Fruit fly (Drosophila melanogaster): Measurements from ENCODE around the gene egh.

The egh gene

DNA sequence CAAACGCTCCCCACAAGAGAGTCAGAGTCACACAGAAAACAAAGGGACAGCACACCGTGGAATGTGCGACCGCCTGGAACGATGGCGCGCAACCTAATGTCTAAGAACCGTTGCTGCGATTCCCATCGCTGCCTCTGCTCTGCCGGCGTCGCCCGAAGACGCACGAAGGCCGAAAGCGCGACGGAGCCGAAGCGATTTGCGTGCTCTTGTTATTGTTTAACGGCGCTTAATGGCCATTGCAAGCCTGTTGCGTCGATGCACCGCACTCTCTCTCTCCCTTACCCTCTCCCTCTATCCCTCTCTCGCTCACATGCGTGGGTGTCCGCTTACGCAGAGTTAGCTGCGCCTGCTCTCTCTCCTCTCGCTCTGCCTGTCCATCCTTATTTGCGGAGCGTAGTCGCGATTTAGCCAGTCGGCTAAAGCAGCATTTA, 43.0 kb upstream of the egh start, which contains the start of gene trol (continued):
- TF ChIP-seq spab (GFP tag; optimal IDR thresholded peaks at IDR 0.05), result no peak
- TF ChIP-seq esn (GFP tag; optimal IDR thresholded peaks at IDR 0.05), result peak; percentile 8
- TF ChIP-seq fkh (GFP tag; optimal IDR thresholded peaks at IDR 0.05), result no peak
- no peak for TF ChIP-seq CG10669 (GFP tag; optimal IDR thresholded peaks at IDR 0.05)
- TF ChIP-seq Hr39 (GFP tag; optimal IDR thresholded peaks at IDR 0.05), result no peak
- TF ChIP-seq CG6808 (GFP tag; optimal IDR thresholded peaks at IDR 0.05), result no peak
- TF ChIP-seq salr (GFP tag; optimal IDR thresholded peaks at IDR 0.05), result no peak
- 0 out of 3 replicates have a peak, but pooled peaks have one; percentile 22 for TF ChIP-seq CG8119 (GFP tag; IDR thresholded peaks at IDR 0.05)
- TF ChIP-seq CG8632 (GFP tag; optimal IDR thresholded peaks at IDR 0.05), result no peak
- TF ChIP-seq CG6163 (GFP tag; IDR thresholded peaks at IDR 0.05), result peak; percentile 50; the same call in 2 of the 3 replicates
- TF ChIP-seq CG10631 (GFP tag; optimal IDR thresholded peaks at IDR 0.05), result no peak
- peak; percentile 91 for TF ChIP-seq svp (GFP tag)
- TF ChIP-seq Sox15 (GFP tag; optimal IDR thresholded peaks at IDR 0.05), result no peak
- TF ChIP-seq CG9139 (GFP tag; optimal IDR thresholded peaks at IDR 0.05), result peak; percentile 23

- TF ChIP-seq Met (GFP tag; optimal IDR thresholded peaks at IDR 0.05), result no peak
- TF ChIP-seq CG9139 (GFP tag; optimal IDR thresholded peaks at IDR 0.05), result no peak
- TF ChIP-seq fd85E (GFP tag; optimal IDR thresholded peaks at IDR 0.05), result no peak
- TF ChIP-seq pdm3 (GFP tag; optimal IDR thresholded peaks at IDR 0.05), result no peak
- TF ChIP-seq vri (GFP tag; optimal IDR thresholded peaks at IDR 0.05), result no peak
- TF ChIP-seq Smox (GFP tag; optimal IDR thresholded peaks at IDR 0.05), result no peak
- TF ChIP-seq acj6 (GFP tag; optimal IDR thresholded peaks at IDR 0.05), result no peak
- no peak for TF ChIP-seq CG11762 (GFP tag; optimal IDR thresholded peaks at IDR 0.05; ENCODE audit: insufficient read depth)
- TF ChIP-seq Hr39 (GFP tag; optimal IDR thresholded peaks at IDR 0.05), result no peak
- TF ChIP-seq Eip75B (GFP tag; optimal IDR thresholded peaks at IDR 0.05), result no peak
- TF ChIP-seq CG16779 (tag; optimal IDR thresholded peaks at IDR 0.05), result no peak
- no peak for TF ChIP-seq topi (GFP tag; optimal IDR thresholded peaks at IDR 0.05)
- no peak for TF ChIP-seq Lpt (GFP tag; optimal IDR thresholded peaks at IDR 0.05)
- no peak for TF ChIP-seq CG11294 (GFP tag; IDR thresholded peaks at IDR 0.05)
- TF ChIP-seq fd59A (GFP tag; optimal IDR thresholded peaks at IDR 0.05), result no peak
- no peak for TF ChIP-seq CG15336 (GFP tag; IDR thresholded peaks at IDR 0.05)
- TF ChIP-seq Sox15 (GFP tag; optimal IDR thresholded peaks at IDR 0.05), result no peak
Measured at dm6 chrX:2546260-2546659, 42.0 kb upstream of the egh start.

DNA sequence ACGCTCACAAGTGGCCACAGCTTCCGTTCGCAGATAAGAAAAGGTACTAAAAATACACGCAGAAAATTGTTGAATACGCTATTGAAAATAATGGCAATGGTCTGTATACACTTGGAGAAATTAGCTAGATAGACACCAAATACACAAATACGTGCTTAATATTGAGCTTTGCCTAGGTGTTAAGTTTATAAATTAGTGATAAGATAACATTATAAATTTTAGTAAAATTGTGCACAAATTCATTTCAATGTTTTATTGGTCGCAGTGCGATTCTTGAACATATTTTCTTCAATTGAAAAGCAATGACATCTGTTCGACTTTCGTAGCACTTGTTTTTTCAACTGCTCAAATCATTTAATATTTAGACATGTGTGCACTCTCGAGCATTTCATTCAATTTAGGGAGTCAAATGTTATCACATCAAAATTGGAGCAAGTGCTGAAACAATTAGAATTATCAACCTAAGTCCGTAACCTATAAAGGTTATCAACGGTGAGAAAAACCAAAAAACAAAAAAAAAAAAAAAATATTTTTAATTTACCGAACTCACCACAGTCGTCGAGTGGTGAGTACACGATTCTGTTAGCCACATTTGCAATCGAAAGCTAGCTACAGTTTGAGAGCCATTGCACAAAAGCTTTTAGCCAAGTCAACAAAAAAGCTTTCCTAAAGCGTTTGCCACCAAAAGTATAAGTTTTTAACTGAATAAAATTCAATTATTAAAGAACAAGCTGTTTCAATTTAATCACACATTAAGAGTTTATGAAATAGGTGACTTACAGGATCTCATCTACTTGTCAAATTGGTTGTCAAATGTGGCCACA, 41.4 kb upstream of the egh start:
- TF ChIP-seq svp (GFP tag), result peak; percentile 75
- TF ChIP-seq CG34406 (GFP tag; optimal IDR thresholded peaks at IDR 0.05), result no peak

DNA sequence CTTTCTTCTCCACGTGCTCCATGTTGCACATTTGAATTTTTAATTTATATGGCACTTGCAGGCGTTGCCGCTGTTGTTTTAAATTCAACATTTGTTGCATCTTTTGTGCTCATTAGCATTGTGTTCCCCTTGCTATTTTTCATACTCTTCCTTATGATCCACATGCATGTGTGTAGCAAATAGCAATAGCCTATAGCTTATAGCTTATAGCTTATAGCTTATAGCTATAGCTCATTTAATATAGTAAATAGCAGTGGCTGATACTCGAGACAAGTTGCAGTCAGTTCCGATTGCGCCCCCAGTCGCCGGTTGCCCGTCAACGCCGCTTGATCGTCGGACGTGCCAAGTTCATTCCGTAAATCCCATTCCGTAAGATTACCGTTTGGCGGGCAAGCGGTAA, 36.4 kb upstream of the egh start, which contains the start of gene Pdfr:
Pdfr (plus strand) TSS at position 301 of the 400 bp plus-strand sequence.
- TF ChIP-seq svp (GFP tag), result peak; percentile 17
- TF ChIP-seq Blimp-1 (GFP tag; optimal IDR thresholded peaks at IDR 0.05), result no peak
- TF ChIP-seq CG6276 (GFP tag; optimal IDR thresholded peaks at IDR 0.05), result no peak

DNA sequence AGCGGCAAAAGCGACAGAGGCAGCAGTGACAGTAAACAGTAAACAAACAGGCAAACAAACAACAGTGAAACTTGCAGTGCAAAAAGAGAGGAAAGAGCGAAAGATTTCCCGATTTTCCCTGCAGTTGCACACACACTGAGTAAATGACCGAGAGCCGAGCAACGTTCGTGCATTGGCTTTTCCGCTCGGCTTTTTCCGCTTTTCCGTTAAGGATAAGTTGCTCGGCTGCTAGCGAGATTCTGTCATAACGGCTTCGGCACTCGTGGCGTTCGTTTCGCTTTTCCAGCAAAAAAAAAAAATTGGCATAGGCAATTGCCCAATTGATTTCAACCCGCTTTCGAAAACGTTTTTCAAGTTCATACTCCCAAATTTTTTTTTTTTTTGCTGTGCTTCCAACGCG, 34.4 kb upstream of the egh start:
- TF ChIP-seq Sox14 (GFP tag; optimal IDR thresholded peaks at IDR 0.05) (no peak), CG3919 (GFP tag; optimal IDR thresholded peaks at IDR 0.05) (no peak), cyc (GFP tag; optimal IDR thresholded peaks at IDR 0.05) (no peak), CG3032 (tag; optimal IDR thresholded peaks at IDR 0.05) (no peak)
